Fruit fly (Drosophila melanogaster): ENCODE results near the gene wor.

Gene wor

dm6 chr2L:15407021-15407420 lies 18.4 kb downstream of the wor start:
- TF ChIP-seq vri (GFP tag; optimal IDR thresholded peaks at IDR 0.05) (no peak), CG16779 (tag; optimal IDR thresholded peaks at IDR 0.05) (no peak)

dm6 chr2L:15405919-15406318 lies 19.5 kb downstream of the wor start:
- TF ChIP-seq CG11902 (GFP tag; optimal IDR thresholded peaks at IDR 0.05) = no peak
- peak; percentile 17 for TF ChIP-seq dsx (GFP tag; optimal IDR thresholded peaks at IDR 0.05; ENCODE audit: poor library complexity, severe bottlenecking)
- TF ChIP-seq Blimp-1 (GFP tag; optimal IDR thresholded peaks at IDR 0.05) = no peak
- no peak for TF ChIP-seq CG3919 (GFP tag; optimal IDR thresholded peaks at IDR 0.05)
- peak; percentile 33 for TF ChIP-seq CG6808 (GFP tag; optimal IDR thresholded peaks at IDR 0.05)
- TF ChIP-seq fkh (GFP tag; optimal IDR thresholded peaks at IDR 0.05) = no peak
- TF ChIP-seq CG6792 (GFP tag; optimal IDR thresholded peaks at IDR 0.05) = no peak
- no peak for TF ChIP-seq Gug (GFP tag; IDR thresholded peaks at IDR 0.05)
- TF ChIP-seq fd59A (GFP tag; optimal IDR thresholded peaks at IDR 0.05) = no peak
- no peak for TF ChIP-seq Hr38 (GFP tag; optimal IDR thresholded peaks at IDR 0.05)
- TF ChIP-seq CG10669 (GFP tag; optimal IDR thresholded peaks at IDR 0.05) = no peak
- peak; percentile 14 to 40 for TF ChIP-seq ss (GFP tag; optimal IDR thresholded peaks at IDR 0.05)
- TF ChIP-seq spab (GFP tag; optimal IDR thresholded peaks at IDR 0.05) = peak; percentile 18
- TF ChIP-seq CG1621 (tag; optimal IDR thresholded peaks at IDR 0.05) = peak; percentile 69
- TF ChIP-seq CG8119 (GFP tag; IDR thresholded peaks at IDR 0.05) = no peak
- no peak for TF ChIP-seq CG11294 (GFP tag; IDR thresholded peaks at IDR 0.05)

dm6 chr2L:15404540-15404939 lies 20.8 kb downstream of the wor start:
- TF ChIP-seq CG11762 (GFP tag; optimal IDR thresholded peaks at IDR 0.05; ENCODE audit: insufficient read depth) (no peak), CG6808 (GFP tag; optimal IDR thresholded peaks at IDR 0.05) (peak; percentile 41), CG6276 (GFP tag; optimal IDR thresholded peaks at IDR 0.05) (no peak), achi (GFP tag; optimal IDR thresholded peaks at IDR 0.05) (no peak), CG10631 (GFP tag; optimal IDR thresholded peaks at IDR 0.05) (peak; percentile 14), Met (GFP tag; optimal IDR thresholded peaks at IDR 0.05) (no peak), topi (GFP tag; optimal IDR thresholded peaks at IDR 0.05) (no peak), Hr38 (GFP tag; optimal IDR thresholded peaks at IDR 0.05) (no peak), salr (GFP tag; optimal IDR thresholded peaks at IDR 0.05) (no peak), CG10669 (GFP tag; optimal IDR thresholded peaks at IDR 0.05) (peak; percentile 20), CG11294 (GFP tag; IDR thresholded peaks at IDR 0.05) (no peak), Sox14 (GFP tag; optimal IDR thresholded peaks at IDR 0.05) (no peak), CG3032 (tag; optimal IDR thresholded peaks at IDR 0.05) (peak; percentile 19), CG6163 (GFP tag; IDR thresholded peaks at IDR 0.05) (0 out of 3 replicates have a peak, but pooled peaks have one; percentile 54), net (GFP tag; optimal IDR thresholded peaks at IDR 0.05) (peak; percentile 6), Ets96B (tag; optimal IDR thresholded peaks at IDR 0.05) (peak; percentile 41), fkh (GFP tag; optimal IDR thresholded peaks at IDR 0.05) (no peak), CG4318 (GFP tag; optimal IDR thresholded peaks at IDR 0.05) (no peak), fd85E (GFP tag; optimal IDR thresholded peaks at IDR 0.05) (no peak), acj6 (GFP tag; optimal IDR thresholded peaks at IDR 0.05) (no peak), spab (GFP tag; optimal IDR thresholded peaks at IDR 0.05) (peak; percentile 39), vri (GFP tag; optimal IDR thresholded peaks at IDR 0.05) (no peak), Hr39 (GFP tag; optimal IDR thresholded peaks at IDR 0.05) (no peak), Eip93F (GFP tag; optimal IDR thresholded peaks at IDR 0.05) (no peak), cyc (GFP tag; optimal IDR thresholded peaks at IDR 0.05) (no peak), lz (GFP tag; optimal IDR thresholded peaks at IDR 0.05) (no peak), OdsH (GFP tag; optimal IDR thresholded peaks at IDR 0.05) (peak; percentile 26), CG6854 (GFP tag; optimal IDR thresholded peaks at IDR 0.05) (no peak), fd59A (GFP tag; optimal IDR thresholded peaks at IDR 0.05) (peak; percentile 17), pdm3 (GFP tag; optimal IDR thresholded peaks at IDR 0.05) (no peak), CG16779 (tag; optimal IDR thresholded peaks at IDR 0.05) (no peak), CG9139 (GFP tag; optimal IDR thresholded peaks at IDR 0.05) (no peak), CG32006 (GFP tag; optimal IDR thresholded peaks at IDR 0.05) (peak; percentile 9), Blimp-1 (GFP tag; optimal IDR thresholded peaks at IDR 0.05) (no peak), CG8632 (GFP tag; optimal IDR thresholded peaks at IDR 0.05) (no peak), Ets21C (GFP tag; optimal IDR thresholded peaks at IDR 0.05) (no peak), CG15336 (GFP tag; IDR thresholded peaks at IDR 0.05) (0 out of 2 replicates have a peak, but pooled peaks have one; percentile 35), CG8319 (GFP tag; optimal IDR thresholded peaks at IDR 0.05) (no peak), CG11902 (GFP tag; optimal IDR thresholded peaks at IDR 0.05) (no peak), Eip78C (GFP tag) (peak; percentile 75)

Measured in whole organism, prepupa.